Worm (Caenorhabditis elegans): ENCODE measurements around the gene cyp-34A6.

DNA sequence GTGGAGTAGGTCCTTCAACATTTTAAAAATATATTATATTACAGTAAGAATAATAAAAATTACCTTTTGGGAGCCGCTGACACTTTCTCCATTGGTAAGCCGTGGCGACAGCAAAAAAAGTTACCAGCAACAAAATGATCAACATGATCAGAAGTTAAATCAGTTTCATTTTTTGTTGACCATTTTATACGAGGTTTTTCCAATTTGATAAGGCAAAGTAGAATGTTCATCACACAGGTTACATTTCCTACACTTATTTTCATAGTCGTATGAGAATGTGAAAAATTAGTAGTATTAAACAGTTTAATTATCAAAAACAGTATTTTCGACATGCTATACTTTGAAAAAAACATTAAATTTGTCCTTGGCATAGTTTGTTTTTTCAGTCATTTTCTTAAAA lies 11.7 kb upstream of the cyp-34A6 start, which contains the start of gene cyp-34A10:
- no peak for TF ChIP-seq flt-1 (GFP tag; IDR thresholded peaks at IDR 0.05)
- no peak for TF ChIP-seq cog-1 (tag; optimal IDR thresholded peaks at IDR 0.05)
- no peak for TF ChIP-seq tab-1 (GFP tag; IDR thresholded peaks at IDR 0.05)
- TF ChIP-seq ztf-29 (GFP tag; IDR thresholded peaks at IDR 0.05) = no peak
- TF ChIP-seq ztf-23 (GFP tag; IDR thresholded peaks at IDR 0.05) = no peak
- TF ChIP-seq ref-1 (GFP tag; conservative IDR thresholded peaks at IDR 0.05) = no peak
- no peak for TF ChIP-seq klf-2 (GFP tag; conservative IDR thresholded peaks at IDR 0.05)
- no peak for TF ChIP-seq T22C8.4 (GFP tag; IDR thresholded peaks at IDR 0.05)
- TF ChIP-seq med-1 (GFP tag; optimal IDR thresholded peaks at IDR 0.05; ENCODE audit: insufficient read depth) = no peak

All from whole organism, midembryonic.